Worm (Caenorhabditis elegans) whole organism, young adult: ENCODE results near the gene Y46G5A.38.

Experiments
- B0035.1 ChIP-seq: sonication (generic microtip); optimal IDR thresholded peaks from 2 replicates; lab custom pipeline; 2016; ENCODE audit warnings: missing genetic modification characterization, mild to moderate bottlenecking, missing compliant biosample characterization, missing genotype, missing genetic modification reagents
- B0261.1 ChIP-seq: sonication (generic microtip); optimal IDR thresholded peaks from 2 replicates; lab custom pipeline; 2016; ENCODE audit warnings: mild to moderate bottlenecking, missing genetic modification characterization, moderate library complexity, missing compliant biosample characterization
- C17E4.6 ChIP-seq: fragments of 200-800 bp; sonication (Bioruptor generic); IDR thresholded peaks from 2 replicates; pipeline ENCODE4 v1.3.6; 2022; ENCODE audit warnings: missing genetic modification reagents, missing genetic modification characterization, missing compliant biosample characterization
- F23B12.7 ChIP-seq: sonication (generic microtip); optimal IDR thresholded peaks from 2 replicates; lab custom pipeline; 2017; ENCODE audit warnings: missing genetic modification characterization, mild to moderate bottlenecking, missing compliant biosample characterization, antibody characterized with exemption, moderate library complexity; ENCODE audit not compliant: insufficient read depth
- F33H1.4 ChIP-seq: fragments of 200-800 bp; sonication (Bioruptor generic); IDR thresholded peaks from 2 replicates; pipeline ENCODE4 v1.3.6; 2022; ENCODE audit warnings: missing genetic modification reagents, missing genetic modification characterization, missing compliant biosample characterization
- F37B4.10 ChIP-seq: fragments of 200-800 bp; sonication (Bioruptor generic); IDR thresholded peaks from 2 replicates; pipeline ENCODE4 v1.3.6; 2022; ENCODE audit warnings: missing genetic modification characterization, missing compliant biosample characterization
- F57C9.4 ChIP-seq: sonication (generic microtip); optimal IDR thresholded peaks from 2 replicates; lab custom pipeline; 2017; ENCODE audit warnings: mild to moderate bottlenecking, missing genetic modification characterization, missing compliant biosample characterization
- T07F8.4 ChIP-seq: sonication (generic microtip); optimal IDR thresholded peaks from 2 replicates; lab custom pipeline; 2016; ENCODE audit warnings: mild to moderate bottlenecking, missing genetic modification characterization, moderate library complexity, missing compliant biosample characterization
- T26A5.8 ChIP-seq: sonication (generic microtip); optimal IDR thresholded peaks from 2 replicates; lab custom pipeline; 2016; ENCODE audit warnings: missing genetic modification characterization, missing compliant biosample characterization
- Y53F4B.3 ChIP-seq: fragments of 200-800 bp; sonication (Bioruptor generic); IDR thresholded peaks from 2 replicates; pipeline ENCODE4 v1.3.6; 2022; ENCODE audit warnings: missing genetic modification reagents, missing genetic modification characterization, missing compliant biosample characterization
- ZK185.1 ChIP-seq: sonication (generic microtip); optimal IDR thresholded peaks from 2 replicates; lab custom pipeline; 2016; ENCODE audit warnings: mild to moderate bottlenecking, missing genetic modification characterization, missing compliant biosample characterization; ENCODE audit not compliant: poor library complexity, severe bottlenecking
- ama-1 ChIP-seq, 3 experiments: fragments of 150-350 bp in 1 of 3; sonication (generic microtip) in 2 of 3; optimal IDR thresholded peaks; 2 replicates each; lab custom pipeline; 2014 to 2018; ENCODE audit warnings: missing biosample characterization in 2 of 3, missing genetic modification characterization in 2 of 3, missing genetic modification reagents in 2 of 3
- attf-5 ChIP-seq: fragments of 200-800 bp; sonication (Bioruptor generic); optimal IDR thresholded peaks from 2 replicates; lab custom pipeline; 2018; ENCODE audit warnings: mild to moderate bottlenecking, missing genetic modification characterization, missing compliant biosample characterization
- ceh-91 ChIP-seq: fragments of 200-800 bp; sonication (Bioruptor generic); IDR thresholded peaks from 2 replicates; pipeline ENCODE4 v1.3.6; 2022; ENCODE audit warnings: missing genetic modification reagents, missing genetic modification characterization, missing compliant biosample characterization
- chd-7 ChIP-seq: sonication (generic microtip); optimal IDR thresholded peaks from 2 replicates; lab custom pipeline; 2016; ENCODE audit warnings: mild to moderate bottlenecking, missing genetic modification characterization, moderate library complexity, missing compliant biosample characterization
- die-1 ChIP-seq: sonication (generic microtip); optimal IDR thresholded peaks from 2 replicates; lab custom pipeline; 2016; ENCODE audit warnings: missing genotype, mild to moderate bottlenecking, missing genetic modification characterization, missing compliant biosample characterization
- dpl-1 ChIP-seq: fragments of 150-350 bp; optimal IDR thresholded peaks from 2 replicates; lab custom pipeline; 2014; ENCODE audit warnings: missing biosample characterization, missing genetic modification reagents, missing genetic modification characterization
- efl-1 ChIP-seq: fragments of 150-350 bp; optimal IDR thresholded peaks from 2 replicates; lab custom pipeline; 2014; ENCODE audit warnings: missing biosample characterization, missing genetic modification reagents, missing genetic modification characterization
- egl-18 ChIP-seq: fragments of 200-800 bp; sonication (Bioruptor generic); IDR thresholded peaks from 2 replicates; pipeline ENCODE4 v1.3.6; 2022; ENCODE audit warnings: missing genetic modification reagents, missing genetic modification characterization, missing compliant biosample characterization
- ets-4 ChIP-seq: fragments of 200-800 bp; sonication (Bioruptor generic); optimal IDR thresholded peaks from 2 replicates; lab custom pipeline; 2018; ENCODE audit warnings: mild to moderate bottlenecking, missing genetic modification characterization, missing compliant biosample characterization
- fkh-3 ChIP-seq: sonication (generic microtip); optimal IDR thresholded peaks from 2 replicates; lab custom pipeline; 2016; ENCODE audit warnings: mild to moderate bottlenecking, missing genetic modification characterization, missing compliant biosample characterization
- gei-17 ChIP-seq: fragments of 200-800 bp; sonication (Bioruptor generic); optimal IDR thresholded peaks from 2 replicates; lab custom pipeline; 2018; ENCODE audit warnings: mild to moderate bottlenecking, missing genetic modification characterization, missing compliant biosample characterization
- hrde-1 ChIP-seq: sonication (generic microtip); optimal IDR thresholded peaks from 2 replicates; lab custom pipeline; 2016; ENCODE audit warnings: missing genetic modification characterization, mild to moderate bottlenecking, missing compliant biosample characterization, moderate library complexity, missing genotype, missing genetic modification reagents, borderline replicate concordance
- lin-35 ChIP-seq, 3 experiments: fragments of 150-350 bp in 2 of 3; sonication (generic microtip) in 1 of 3; optimal IDR thresholded peaks; 2 replicates each; lab custom pipeline; 2014 to 2018; ENCODE audit warnings: missing biosample characterization in 3 of 3, missing genetic modification characterization in 3 of 3, missing genetic modification reagents in 3 of 3
- lin-40 ChIP-seq: sonication (generic microtip); optimal IDR thresholded peaks from 2 replicates; lab custom pipeline; 2016; ENCODE audit warnings: missing genetic modification characterization, mild to moderate bottlenecking, missing compliant biosample characterization, missing genotype, missing genetic modification reagents
- lsl-1 ChIP-seq: fragments of 200-800 bp; sonication (Bioruptor generic); optimal IDR thresholded peaks from 2 replicates; lab custom pipeline; 2018; ENCODE audit warnings: mild to moderate bottlenecking, missing genetic modification characterization, moderate library complexity, missing compliant biosample characterization
- lsy-27 ChIP-seq: sonication (generic microtip); optimal IDR thresholded peaks from 2 replicates; lab custom pipeline; 2017; ENCODE audit warnings: missing genetic modification characterization, mild to moderate bottlenecking, missing compliant biosample characterization, antibody characterized with exemption, missing genotype, borderline replicate concordance; ENCODE audit not compliant: insufficient read depth
- mel-28 ChIP-seq: sonication (generic microtip); optimal IDR thresholded peaks from 2 replicates; lab custom pipeline; 2016; ENCODE audit warnings: borderline replicate concordance, mild to moderate bottlenecking, missing genetic modification characterization, missing compliant biosample characterization
- nfya-1 ChIP-seq: sonication (generic microtip); optimal IDR thresholded peaks from 2 replicates; lab custom pipeline; 2017; ENCODE audit warnings: antibody characterized with exemption, missing compliant biosample characterization, missing genetic modification characterization, borderline replicate concordance; ENCODE audit not compliant: insufficient read depth
- nfya-2 ChIP-seq: fragments of 200-800 bp; sonication (Bioruptor generic); IDR thresholded peaks from 2 replicates; pipeline ENCODE4 v1.3.6; 2022; ENCODE audit warnings: missing genetic modification reagents, missing genetic modification characterization, missing compliant biosample characterization
- nhr-179 ChIP-seq: sonication (generic microtip); optimal IDR thresholded peaks from 2 replicates; lab custom pipeline; 2016; ENCODE audit warnings: mild to moderate bottlenecking, missing genetic modification characterization, missing compliant biosample characterization
- pbrm-1 ChIP-seq: fragments of 200-800 bp; sonication (Bioruptor generic); IDR thresholded peaks from 2 replicates; pipeline ENCODE4 v1.3.6; 2022; ENCODE audit warnings: missing genetic modification reagents, missing genetic modification characterization, missing compliant biosample characterization
- rcor-1 ChIP-seq: fragments of 200-800 bp; sonication (Bioruptor generic); IDR thresholded peaks from 2 replicates; pipeline ENCODE4 v1.3.6; 2022; ENCODE audit warnings: missing genetic modification reagents, missing genetic modification characterization, missing compliant biosample characterization
- sdz-38 ChIP-seq: sonication (generic microtip); optimal IDR thresholded peaks from 2 replicates; lab custom pipeline; 2016; ENCODE audit warnings: missing genotype, missing genetic modification characterization, missing compliant biosample characterization
- snpc-1.1 ChIP-seq: sonication (generic microtip); optimal IDR thresholded peaks from 2 replicates; lab custom pipeline; 2017; ENCODE audit warnings: missing genetic modification characterization, mild to moderate bottlenecking, missing compliant biosample characterization, antibody characterized with exemption, moderate library complexity, missing genotype, missing genetic modification reagents; ENCODE audit not compliant: insufficient read depth
- snpc-3.4 ChIP-seq: sonication (generic microtip); optimal IDR thresholded peaks from 2 replicates; lab custom pipeline; 2017; ENCODE audit warnings: missing genetic modification characterization, mild to moderate bottlenecking, missing compliant biosample characterization, antibody characterized with exemption, moderate library complexity, missing genotype, missing genetic modification reagents
- snpc-4 ChIP-seq, 5 experiments: fragments of 150-350 bp in 1 of 5; sonication (generic microtip) in 4 of 5; optimal IDR thresholded peaks; 2 replicates each; lab custom pipeline; 2014 to 2018; ENCODE audit warnings: missing genetic modification characterization in 5 of 5, missing biosample characterization in 3 of 5, antibody characterized with exemption in 2 of 5, mild to moderate bottlenecking in 2 of 5, missing compliant biosample characterization in 2 of 5, missing genotype in 2 of 5, moderate library complexity in 2 of 5, missing genetic modification reagents in 1 of 5
- somi-1 ChIP-seq: fragments of 200-800 bp; sonication (Bioruptor generic); optimal IDR thresholded peaks from 2 replicates; lab custom pipeline; 2018; ENCODE audit warnings: mild to moderate bottlenecking, missing genetic modification characterization, missing compliant biosample characterization
- tbp1 ChIP-seq: fragments of 200-800 bp; sonication (Bioruptor generic); optimal IDR thresholded peaks from 2 replicates; lab custom pipeline; 2018; ENCODE audit warnings: mild to moderate bottlenecking, missing genetic modification characterization, missing compliant biosample characterization
- unc-62 ChIP-seq: fragments of 150-350 bp; optimal IDR thresholded peaks from 2 replicates; lab custom pipeline; 2014; ENCODE audit warnings: missing biosample characterization, missing genetic modification reagents, missing genetic modification characterization
- zim-3 ChIP-seq: sonication (generic microtip); optimal IDR thresholded peaks from 2 replicates; lab custom pipeline; 2017; ENCODE audit warnings: mild to moderate bottlenecking, missing genetic modification characterization, moderate library complexity, missing compliant biosample characterization
- ztf-18 ChIP-seq: sonication (generic microtip); optimal IDR thresholded peaks from 2 replicates; lab custom pipeline; 2016; ENCODE audit warnings: missing genotype, mild to moderate bottlenecking, missing genetic modification characterization, missing compliant biosample characterization
- ztf-22 ChIP-seq: fragments of 200-800 bp; sonication (Bioruptor generic); optimal IDR thresholded peaks from 2 replicates; lab custom pipeline; 2018; ENCODE audit warnings: mild to moderate bottlenecking, missing genetic modification characterization, moderate library complexity, missing compliant biosample characterization
- ztf-25 ChIP-seq: fragments of 200-800 bp; sonication (Bioruptor generic); IDR thresholded peaks from 2 replicates; pipeline ENCODE4 v1.3.6; 2022; ENCODE audit warnings: missing genetic modification reagents, missing genetic modification characterization, missing compliant biosample characterization
- ztf-26 ChIP-seq: sonication (generic microtip); optimal IDR thresholded peaks from 2 replicates; lab custom pipeline; 2017; ENCODE audit warnings: missing genetic modification characterization, missing compliant biosample characterization
- ztf-3 ChIP-seq: fragments of 200-800 bp; sonication (Bioruptor generic); optimal IDR thresholded peaks from 2 replicates; lab custom pipeline; 2018; ENCODE audit warnings: mild to moderate bottlenecking, missing genetic modification characterization, missing compliant biosample characterization
- ztf-6 ChIP-seq: fragments of 200-800 bp; sonication (Bioruptor generic); IDR thresholded peaks from 2 replicates; pipeline ENCODE4 v1.3.6; 2022; ENCODE audit warnings: missing genetic modification reagents, missing genetic modification characterization, missing compliant biosample characterization

Y46G5A.38 gene

ce11 chrII:12808746-12809145, 18.1 kb upstream of the Y46G5A.38 start (continued):
- no peak for TF ChIP-seq gei-17 (GFP tag; lab: Kevin White, UChicago)
- TF ChIP-seq zim-3, result no peak
- no peak for TF ChIP-seq F23B12.7 (tag; lab: Kevin White, UChicago)
- TF ChIP-seq die-1 (tag; lab: Kevin White, UChicago), result no peak
- TF ChIP-seq C17E4.6, result no peak
- no peak for TF ChIP-seq snpc-4 (GFP tag; optimal IDR thresholded peaks at IDR 0.05; lab: Kevin White, UChicago)
- TF ChIP-seq snpc-4 (tag; optimal IDR thresholded peaks at IDR 0.05; lab: Kevin White, UChicago), result peak in 1 of 4 experiments; percentile 15
- no peak for TF ChIP-seq ztf-6 (GFP tag; lab: Robert Waterston, UW)
- TF ChIP-seq ztf-3 (GFP tag; lab: Kevin White, UChicago), result no peak
- TF ChIP-seq B0035.1 (tag; lab: Kevin White, UChicago), result no peak
- TF ChIP-seq chd-7, result no peak
- no peak for TF ChIP-seq F57C9.4 (tag; lab: Kevin White, UChicago)
- TF ChIP-seq lsl-1, result peak; percentile 99
- TF ChIP-seq ztf-25 (GFP tag; lab: Robert Waterston, UW), result no peak
- TF ChIP-seq nfya-2, result no peak
- TF ChIP-seq sdz-38 (tag; lab: Kevin White, UChicago), result no peak
- no peak for TF ChIP-seq rcor-1 (GFP tag; lab: Robert Waterston, UW)
- no peak for TF ChIP-seq nhr-179
- TF ChIP-seq mel-28, result no peak
- no peak for TF ChIP-seq lsy-27 (tag; lab: Kevin White, UChicago)
- no peak for TF ChIP-seq somi-1 (GFP tag; lab: Kevin White, UChicago)
- TF ChIP-seq ztf-18, result no peak
- TF ChIP-seq Y53F4B.3 (GFP tag; lab: Robert Waterston, UW), result no peak
- TF ChIP-seq ets-4 (GFP tag; lab: Kevin White, UChicago), result no peak
- TF ChIP-seq hrde-1 (tag; lab: Kevin White, UChicago), result no peak
- TF ChIP-seq fkh-3 (tag; lab: Kevin White, UChicago), result no peak
- TF ChIP-seq lin-35 (GFP tag; optimal IDR thresholded peaks at IDR 0.05; lab: Kevin White, UChicago), result no peak
- TF ChIP-seq efl-1 (GFP tag; lab: Kevin White, UChicago), result peak; percentile 30
- TF ChIP-seq egl-18 (GFP tag; lab: Robert Waterston, UW), result no peak
- TF ChIP-seq ztf-22 (GFP tag; lab: Kevin White, UChicago), result no peak
- TF ChIP-seq B0261.1 (tag; lab: Kevin White, UChicago), result no peak
- TF ChIP-seq ztf-26 (tag; lab: Kevin White, UChicago), result no peak
- TF ChIP-seq snpc-1.1 (tag; lab: Kevin White, UChicago), result no peak
- no peak for TF ChIP-seq dpl-1 (GFP tag; lab: Kevin White, UChicago)
- TF ChIP-seq unc-62, result no peak
- TF ChIP-seq T07F8.4 (tag; lab: Kevin White, UChicago), result no peak
- no peak for TF ChIP-seq attf-5 (GFP tag; lab: Kevin White, UChicago)
- TF ChIP-seq F33H1.4 (GFP tag; lab: Robert Waterston, UW), result peak; percentile 93
- peak; percentile 17 for TF ChIP-seq tbp1 (GFP tag; lab: Kevin White, UChicago)
- TF ChIP-seq ZK185.1, result no peak
- no peak for TF ChIP-seq ama-1 (optimal IDR thresholded peaks at IDR 0.05; lab: Kevin White, UChicago)
- TF ChIP-seq ama-1 (GFP tag; optimal IDR thresholded peaks at IDR 0.05; lab: Kevin White, UChicago), result no peak
- no peak for TF ChIP-seq nfya-1 (tag; lab: Kevin White, UChicago)
- TF ChIP-seq T26A5.8 (tag; lab: Kevin White, UChicago), result no peak
- no peak for TF ChIP-seq F37B4.10 (GFP tag; lab: Robert Waterston, UW)
- TF ChIP-seq lin-40 (tag; lab: Kevin White, UChicago), result no peak
- TF ChIP-seq ceh-91 (GFP tag; lab: Robert Waterston, UW), result peak; percentile 63; the same call in 1 of the 2 replicates
- peak; percentile 40 for TF ChIP-seq snpc-3.4
- TF ChIP-seq pbrm-1 (GFP tag; lab: Robert Waterston, UW), result 0 out of 2 replicates have a peak, but pooled peaks have one; percentile 15
